Worm (Caenorhabditis elegans): Measurements from ENCODE around the gene W01A11.1.

Gene W01A11.1

ce11 chrV:6544999-6545398 is 46.0 kb downstream of the W01A11.1 start:
- no peak for TF ChIP-seq sem-4 (tag; optimal IDR thresholded peaks at IDR 0.05)
- peak; percentile 30 for TF ChIP-seq sma-9 (GFP tag; optimal IDR thresholded peaks at IDR 0.05)
- TF ChIP-seq sma-9 (tag; optimal IDR thresholded peaks at IDR 0.05), result no peak
- peak; percentile 4 for TF ChIP-seq sma-3 (GFP tag; optimal IDR thresholded peaks at IDR 0.05)
- peak; percentile 8 for TF ChIP-seq fos-1 (tag; optimal IDR thresholded peaks at IDR 0.05)

DNA sequence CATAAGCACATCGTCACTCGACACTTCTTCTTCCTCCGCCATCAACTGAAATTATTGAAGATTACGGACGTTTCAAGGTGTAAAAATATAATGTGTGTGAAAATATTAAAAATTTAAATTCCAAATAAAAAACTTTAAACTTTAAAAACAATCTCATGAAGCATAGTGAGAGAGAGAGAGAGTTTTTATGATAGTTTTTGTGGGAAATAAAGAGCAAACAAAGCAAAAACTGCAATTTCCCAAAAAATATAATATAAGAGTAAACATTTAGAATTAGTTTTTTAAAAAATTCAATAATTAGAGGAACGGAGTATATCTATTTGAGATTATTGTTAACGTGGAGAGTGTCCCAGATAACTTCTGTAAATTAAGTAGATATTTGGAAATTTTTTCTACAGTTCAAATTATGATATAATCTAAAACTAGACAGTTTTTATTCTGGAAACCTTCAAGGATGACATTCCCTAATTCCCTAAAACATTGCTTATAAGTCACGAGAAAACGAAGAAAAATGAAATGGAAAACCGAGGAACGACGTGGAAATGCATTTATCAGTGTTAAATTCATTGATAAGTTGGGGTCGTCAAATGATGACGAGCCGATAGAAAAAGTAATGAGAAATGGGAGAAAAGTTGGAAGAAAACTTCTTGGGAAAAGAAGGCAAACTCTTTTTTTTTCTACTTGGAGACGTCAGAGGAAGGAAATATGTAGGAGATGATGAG is 47.6 kb downstream of the W01A11.1 start, which contains the start of gene dre-1:
dre-1 (minus strand) TSS at position 51 of the 722 bp plus-strand sequence.
- TF ChIP-seq sma-9 (GFP tag; optimal IDR thresholded peaks at IDR 0.05), result no peak
- no peak for TF ChIP-seq sma-9 (tag; optimal IDR thresholded peaks at IDR 0.05)
- TF ChIP-seq nhr-25 (tag; optimal IDR thresholded peaks at IDR 0.05), result no peak
- TF ChIP-seq crh-2 (tag; optimal IDR thresholded peaks at IDR 0.05), result peak; percentile 6
- peak; percentile 82 for TF ChIP-seq fos-1 (tag; optimal IDR thresholded peaks at IDR 0.05)
- TF ChIP-seq unc-55 (GFP tag; optimal IDR thresholded peaks at IDR 0.05), result peak; percentile 8

DNA sequence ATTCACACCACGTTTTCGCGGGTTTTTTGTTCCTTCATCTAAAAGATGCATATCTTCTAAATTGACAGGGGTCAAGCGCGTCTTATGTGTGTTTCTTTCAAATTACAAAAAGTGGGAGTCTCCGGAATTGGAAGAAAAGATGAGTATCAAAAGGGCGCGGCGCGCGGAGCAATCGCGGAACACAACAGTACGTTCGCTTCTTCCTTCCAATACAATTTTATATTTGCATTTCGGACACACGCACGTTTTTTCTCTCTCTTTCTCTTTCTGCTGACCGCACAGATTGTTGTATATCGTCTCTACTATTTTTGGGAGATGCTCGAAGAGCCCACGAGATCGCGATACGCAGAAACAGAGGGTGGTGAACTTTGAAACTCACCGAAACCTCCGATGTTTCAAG is 49.3 kb downstream of the W01A11.1 start:
- TF ChIP-seq snpc-4 (tag; optimal IDR thresholded peaks at IDR 0.05) (no peak), unc-55 (GFP tag; optimal IDR thresholded peaks at IDR 0.05) (no peak), F13H6.1 (tag; optimal IDR thresholded peaks at IDR 0.05) (no peak), ZK546.5 (tag; optimal IDR thresholded peaks at IDR 0.05) (no peak)

- TF ChIP-seq crh-2 (tag; optimal IDR thresholded peaks at IDR 0.05), result no peak
- no peak for TF ChIP-seq gmeb-1 (tag; optimal IDR thresholded peaks at IDR 0.05)
- no peak for TF ChIP-seq C34F6.9 (tag; optimal IDR thresholded peaks at IDR 0.05)
Measured at ce11 chrV:6549148-6549547, 50.1 kb downstream of the W01A11.1 start, which contains the start of gene K04A8.20. K04A8.20 (plus strand) TSS chrV:6549448.

- TF ChIP-seq skn-1 (tag; optimal IDR thresholded peaks at IDR 0.05) (no peak), F13H6.1 (tag; optimal IDR thresholded peaks at IDR 0.05) (no peak), C34F6.9 (tag; optimal IDR thresholded peaks at IDR 0.05) (no peak), ZK546.5 (tag; optimal IDR thresholded peaks at IDR 0.05) (no peak), nhr-129 (tag; optimal IDR thresholded peaks at IDR 0.05) (no peak), aly-2 (tag; optimal IDR thresholded peaks at IDR 0.05) (no peak), lin-13 (GFP tag; optimal IDR thresholded peaks at IDR 0.05) (no peak), ztf-4 (tag; optimal IDR thresholded peaks at IDR 0.05) (no peak), mab-5 (tag; optimal IDR thresholded peaks at IDR 0.05) (no peak), sma-9 (GFP tag; optimal IDR thresholded peaks at IDR 0.05) (no peak), sma-9 (tag; optimal IDR thresholded peaks at IDR 0.05) (no peak), sem-4 (tag; optimal IDR thresholded peaks at IDR 0.05) (no peak), mdl-1 (tag; optimal IDR thresholded peaks at IDR 0.05) (no peak), ceh-16 (tag; optimal IDR thresholded peaks at IDR 0.05) (no peak), ceh-82 (tag; optimal IDR thresholded peaks at IDR 0.05) (no peak), nhr-11 (tag; optimal IDR thresholded peaks at IDR 0.05) (no peak), sma-3 (GFP tag; optimal IDR thresholded peaks at IDR 0.05) (no peak), unc-55 (GFP tag; optimal IDR thresholded peaks at IDR 0.05) (no peak), lsy-2 (tag; optimal IDR thresholded peaks at IDR 0.05) (no peak)
Measured at ce11 chrV:6549871-6550270, 50.8 kb downstream of the W01A11.1 start, which contains the start of gene lipl-4. lipl-4 (plus strand) TSS chrV:6550171.

DNA sequence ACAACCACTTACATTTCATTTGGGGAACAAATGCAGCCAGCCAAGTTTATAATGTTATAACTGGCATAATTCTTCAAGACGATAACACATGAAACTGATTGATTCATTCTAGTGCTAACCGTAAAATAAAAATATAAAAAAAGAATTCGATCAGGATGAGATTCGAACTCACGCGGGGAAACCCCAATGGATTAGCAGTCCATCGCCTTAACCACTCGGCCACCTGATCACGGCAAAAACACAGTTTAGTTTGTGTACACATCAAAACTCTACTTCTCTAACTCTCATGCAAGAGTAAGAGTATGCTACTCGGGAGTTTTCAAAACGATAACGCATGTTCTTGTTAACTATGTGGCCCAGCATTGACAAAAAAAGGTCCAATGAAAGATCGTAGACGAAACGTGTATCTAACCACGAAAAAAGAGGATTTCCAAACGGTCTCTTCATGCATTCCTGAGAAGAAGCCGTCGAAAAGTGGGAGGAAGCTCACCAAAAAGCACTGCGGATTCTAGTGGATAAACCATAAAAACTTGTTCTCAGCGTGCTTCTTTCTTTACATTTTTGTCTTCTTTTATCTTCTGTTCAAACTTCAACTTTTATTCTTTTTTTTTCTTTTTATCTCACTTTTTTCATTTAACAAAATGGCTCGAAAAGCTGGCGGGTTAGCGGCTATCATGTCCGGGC is 52.8 kb downstream of the W01A11.1 start, which contains the start of gene twk-10:
twk-10 (plus strand) TSS at position 634 of the 684 bp plus-strand sequence.
- TF ChIP-seq nhr-129 (tag; optimal IDR thresholded peaks at IDR 0.05) (peak; percentile 54), C34F6.9 (tag; optimal IDR thresholded peaks at IDR 0.05) (peak; percentile 18), fos-1 (tag; optimal IDR thresholded peaks at IDR 0.05) (peak; percentile 59), snpc-4 (tag; optimal IDR thresholded peaks at IDR 0.05) (no peak), ceh-82 (tag; optimal IDR thresholded peaks at IDR 0.05) (no peak), F13H6.1 (tag; optimal IDR thresholded peaks at IDR 0.05) (no peak), mbf-1 (tag; optimal IDR thresholded peaks at IDR 0.05) (no peak), sma-3 (GFP tag; optimal IDR thresholded peaks at IDR 0.05) (peak; percentile 19), sma-9 (GFP tag; optimal IDR thresholded peaks at IDR 0.05) (peak; percentile 43), sma-9 (tag; optimal IDR thresholded peaks at IDR 0.05) (no peak)
